Worm (Caenorhabditis elegans): ENCODE data around the gene fntb-1.

- TF ChIP-seq gmeb-2 (tag; optimal IDR thresholded peaks at IDR 0.05): no peak
- no peak for TF ChIP-seq ttx-3 (tag; optimal IDR thresholded peaks at IDR 0.05)
- TF ChIP-seq hlh-13 (GFP tag; optimal IDR thresholded peaks at IDR 0.05): no peak
- no peak for TF ChIP-seq tbx-2 (tag; optimal IDR thresholded peaks at IDR 0.05)
- no peak for TF ChIP-seq elt-2 (tag; optimal IDR thresholded peaks at IDR 0.05)
- TF ChIP-seq hlh-30 (tag; optimal IDR thresholded peaks at IDR 0.05; ENCODE audit: insufficient read depth): no peak
- no peak for TF ChIP-seq pag-3 (tag; optimal IDR thresholded peaks at IDR 0.05; ENCODE audit: borderline replicate concordance)
- no peak for TF ChIP-seq ceh-14 (tag; optimal IDR thresholded peaks at IDR 0.05)
These were observed 37.1 kb downstream of the fntb-1 start, which contains the start of gene R02D5.4 for ce11 chrV:14484582-14484981.
